Worm (Caenorhabditis elegans) whole organism, L3 larva: ENCODE results near the gene duxl-1.

Experiments used
- ceh-28 ChIP-seq: fragments of 150-350 bp; optimal IDR thresholded peaks from 2 replicates; lab custom pipeline; 2014; ENCODE audit warnings: missing biosample characterization, missing genetic modification reagents, missing genetic modification characterization
- nhr-237 ChIP-seq: fragments of 150-350 bp; optimal IDR thresholded peaks from 2 replicates; lab custom pipeline; 2014; ENCODE audit warnings: missing biosample characterization, missing genetic modification characterization
- skn-1 ChIP-seq: fragments of 150-350 bp; optimal IDR thresholded peaks from 2 replicates; lab custom pipeline; 2014; ENCODE audit warnings: missing biosample characterization, missing genetic modification characterization
- ztf-4 ChIP-seq: fragments of 150-350 bp; optimal IDR thresholded peaks from 2 replicates; lab custom pipeline; 2014; ENCODE audit warnings: missing biosample characterization, missing genetic modification characterization

DNA sequence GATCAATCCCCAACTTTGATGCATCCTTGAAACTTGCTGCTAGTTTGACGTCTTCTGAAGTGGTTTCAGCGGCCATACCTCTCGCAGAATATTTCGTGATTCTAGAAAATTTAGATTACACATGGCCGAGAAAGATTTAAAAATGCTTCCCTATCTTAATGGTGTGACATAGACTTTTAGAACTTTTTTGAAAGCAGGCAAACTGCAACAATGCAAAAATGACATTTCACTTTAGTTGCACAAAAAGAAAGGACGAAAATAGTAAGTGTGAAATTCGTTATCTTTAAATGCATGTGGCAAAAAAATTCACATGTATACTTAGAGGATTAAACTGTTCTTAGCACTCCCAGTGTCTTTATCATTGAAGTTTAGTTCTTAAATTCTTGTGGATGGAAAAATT lies 6.3 kb upstream of the duxl-1 start, which contains the start of gene ZC204.12:
- no peak for TF ChIP-seq nhr-237
- no peak for TF ChIP-seq skn-1
- TF ChIP-seq ceh-28, result no peak
- TF ChIP-seq ztf-4, result no peak
